Worm (Caenorhabditis elegans) whole organism, early embryonic: ENCODE results near the gene F58B4.3.

Source experiments
- B0310.2 ChIP-seq: sonication (generic microtip); optimal IDR thresholded peaks from 2 replicates; lab custom pipeline; 2016; ENCODE audit warnings: mild to moderate bottlenecking, missing genetic modification characterization, missing compliant biosample characterization
- F13C5.2 ChIP-seq: sonication (generic microtip); optimal IDR thresholded peaks from 2 replicates; lab custom pipeline; 2017; ENCODE audit warnings: mild to moderate bottlenecking, missing genetic modification characterization, inconsistent platforms, missing compliant biosample characterization
- aly-1 ChIP-seq: sonication (generic microtip); optimal IDR thresholded peaks from 2 replicates; lab custom pipeline; 2016; ENCODE audit warnings: missing genetic modification characterization, missing compliant biosample characterization
- ama-1 ChIP-seq: fragments of 150-350 bp; optimal IDR thresholded peaks from 2 replicates; lab custom pipeline; 2014
- ceh-13 ChIP-seq: fragments of 200-800 bp; sonication (Bioruptor generic); optimal IDR thresholded peaks from 2 replicates; lab custom pipeline; 2018; ENCODE audit warnings: mild to moderate bottlenecking, missing genetic modification characterization, missing compliant biosample characterization
- ceh-36 ChIP-seq: sonication (generic microtip); optimal IDR thresholded peaks from 2 replicates; lab custom pipeline; 2016; ENCODE audit warnings: missing genetic modification characterization, inconsistent platforms, missing compliant biosample characterization
- ets-7 ChIP-seq: sonication (generic microtip); optimal IDR thresholded peaks from 2 replicates; lab custom pipeline; 2016; ENCODE audit warnings: missing genotype, missing genetic modification characterization, missing compliant biosample characterization
- hmbx-1 ChIP-seq: sonication (generic microtip); optimal IDR thresholded peaks from 2 replicates; lab custom pipeline; 2016; ENCODE audit warnings: mild to moderate bottlenecking, missing genetic modification characterization, missing compliant biosample characterization
- hmg-4 ChIP-seq: fragments of 200-800 bp; sonication (Bioruptor generic); optimal IDR thresholded peaks from 2 replicates; lab custom pipeline; 2018; ENCODE audit warnings: mild to moderate bottlenecking, missing genetic modification characterization, missing compliant biosample characterization
- hnd-1 ChIP-seq: sonication (generic microtip); optimal IDR thresholded peaks from 2 replicates; lab custom pipeline; 2016; ENCODE audit warnings: missing genetic modification characterization, missing compliant biosample characterization
- pes-1 ChIP-seq: fragments of 200-800 bp; sonication (Bioruptor generic); IDR thresholded peaks from 2 replicates; pipeline ENCODE4 v1.3.6; 2022; ENCODE audit warnings: missing genetic modification reagents, missing genetic modification characterization, missing compliant biosample characterization
- sea-1 ChIP-seq: fragments of 200-800 bp; sonication (Bioruptor generic); conservative IDR thresholded peaks from 2 replicates; pipeline ENCODE4 v1.3.6; 2022; ENCODE audit warnings: missing genetic modification characterization, missing compliant biosample characterization
- tbx-11 ChIP-seq: fragments of 200-800 bp; sonication (Bioruptor generic); IDR thresholded peaks from 2 replicates; pipeline ENCODE4 v1.3.6; 2022; ENCODE audit warnings: missing genetic modification characterization, missing compliant biosample characterization
- tbx-37 ChIP-seq: fragments of 200-800 bp; sonication (Bioruptor generic); conservative IDR thresholded peaks from 2 replicates; pipeline ENCODE4 v1.3.6; 2022; ENCODE audit warnings: missing genetic modification reagents, missing genetic modification characterization, missing compliant biosample characterization
- tra-4 ChIP-seq: sonication (generic microtip); optimal IDR thresholded peaks from 2 replicates; lab custom pipeline; 2017; ENCODE audit warnings: missing genetic modification characterization, missing compliant biosample characterization

F58B4.3 gene

ce11 chrV:10970070-10970469 is 40.5 kb downstream of the F58B4.3 start, which contains the start of gene F17C11.22:
TSS of gene F17C11.22 (minus strand) at chrV:10970170.
- TF ChIP-seq ceh-36 (no peak), pes-1 (GFP tag; lab: Robert Waterston, UW) (no peak), ceh-13 (GFP tag; lab: Kevin White, UChicago) (no peak), sea-1 (no peak), ama-1 (lab: Kevin White, UChicago) (no peak), ets-7 (tag; lab: Kevin White, UChicago) (no peak), B0310.2 (tag; lab: Kevin White, UChicago) (no peak), F13C5.2 (tag; lab: Kevin White, UChicago) (no peak), hnd-1 (tag; lab: Kevin White, UChicago) (no peak), tbx-11 (no peak)

DNA sequence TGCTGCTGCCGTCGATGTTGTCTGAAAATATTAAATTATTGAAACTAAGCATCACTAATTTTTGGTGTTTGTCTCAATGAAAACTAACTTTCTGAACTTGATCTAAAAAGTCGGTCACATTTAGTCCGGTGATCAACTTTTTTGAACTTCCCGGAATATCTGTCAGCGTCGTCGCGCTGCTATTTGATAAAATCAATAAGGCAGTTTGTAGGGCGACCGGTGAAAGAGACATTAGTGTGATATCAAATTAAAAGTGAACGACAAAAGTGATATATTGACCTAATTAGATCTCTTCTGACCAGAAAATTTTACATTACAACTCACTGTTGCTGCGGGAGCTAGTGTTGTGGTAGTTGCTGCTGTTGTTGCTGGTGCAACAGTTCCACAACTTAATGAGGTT is 41.3 kb downstream of the F58B4.3 start:
- no peak for TF ChIP-seq ceh-13 (GFP tag; lab: Kevin White, UChicago)

ce11 chrV:10975091-10975490 is 45.5 kb downstream of the F58B4.3 start:
- no peak for TF ChIP-seq aly-1 (tag; lab: Kevin White, UChicago)
- no peak for TF ChIP-seq hmg-4 (GFP tag; lab: Kevin White, UChicago)
- no peak for TF ChIP-seq ets-7 (tag; lab: Kevin White, UChicago)
- no peak for TF ChIP-seq tra-4 (tag; lab: Kevin White, UChicago)
- TF ChIP-seq hmbx-1 (tag; lab: Kevin White, UChicago), result no peak
- TF ChIP-seq sea-1, result no peak
- TF ChIP-seq pes-1 (GFP tag; lab: Robert Waterston, UW), result no peak
- no peak for TF ChIP-seq ceh-36
- no peak for TF ChIP-seq tbx-37 (GFP tag; lab: Robert Waterston, UW)
